Worm (Caenorhabditis elegans): ENCODE data around the gene T23E7.6.

T23E7.6 gene

DNA sequence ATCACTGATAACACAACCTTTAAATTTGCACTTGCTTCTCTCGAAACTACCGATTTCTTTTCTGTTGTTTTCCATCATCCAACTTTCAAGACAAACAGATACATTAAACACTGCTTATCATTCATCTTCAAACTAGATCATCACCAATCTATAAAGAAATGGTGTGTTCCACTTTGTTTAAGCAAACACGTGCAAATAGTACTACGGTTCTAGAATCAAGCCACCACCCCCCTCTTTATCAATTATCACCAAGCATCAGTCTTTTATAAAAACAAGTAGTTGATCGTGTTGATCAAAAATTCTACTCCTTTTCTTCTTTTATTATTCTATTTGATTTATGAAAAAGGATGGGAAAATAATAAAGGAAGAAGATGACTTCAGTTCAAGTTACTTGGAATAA is 46.2 kb downstream of the T23E7.6 start (continued):
- peak; percentile 39 for TF ChIP-seq dmd-6 (GFP tag; IDR thresholded peaks at IDR 0.05)
- TF ChIP-seq mdt-29 (GFP tag; IDR thresholded peaks at IDR 0.05) = no peak
- no peak for TF ChIP-seq fkh-10 (GFP tag; optimal IDR thresholded peaks at IDR 0.05)
- no peak for TF ChIP-seq zfp-3 (GFP tag; conservative IDR thresholded peaks at IDR 0.05)
- no peak for TF ChIP-seq gei-8 (GFP tag; optimal IDR thresholded peaks at IDR 0.05)
- no peak for TF ChIP-seq ceh-82 (tag; optimal IDR thresholded peaks at IDR 0.05)

ce11 chrX:17637528-17637927 is 47.1 kb downstream of the T23E7.6 start:
- no peak for TF ChIP-seq nhr-25 (tag; optimal IDR thresholded peaks at IDR 0.05; ENCODE audit: borderline replicate concordance, insufficient read depth)
- TF ChIP-seq daf-16 (GFP tag; optimal IDR thresholded peaks at IDR 0.05) = no peak
- TF ChIP-seq daf-16 (tag; optimal IDR thresholded peaks at IDR 0.05) = peak; percentile 98
- TF ChIP-seq nhr-28 (tag; optimal IDR thresholded peaks at IDR 0.05) = peak; percentile 17
- no peak for TF ChIP-seq D1046.2 (GFP tag; IDR thresholded peaks at IDR 0.05)
- TF ChIP-seq hlh-11 (tag; optimal IDR thresholded peaks at IDR 0.05) = peak; percentile 31

DNA sequence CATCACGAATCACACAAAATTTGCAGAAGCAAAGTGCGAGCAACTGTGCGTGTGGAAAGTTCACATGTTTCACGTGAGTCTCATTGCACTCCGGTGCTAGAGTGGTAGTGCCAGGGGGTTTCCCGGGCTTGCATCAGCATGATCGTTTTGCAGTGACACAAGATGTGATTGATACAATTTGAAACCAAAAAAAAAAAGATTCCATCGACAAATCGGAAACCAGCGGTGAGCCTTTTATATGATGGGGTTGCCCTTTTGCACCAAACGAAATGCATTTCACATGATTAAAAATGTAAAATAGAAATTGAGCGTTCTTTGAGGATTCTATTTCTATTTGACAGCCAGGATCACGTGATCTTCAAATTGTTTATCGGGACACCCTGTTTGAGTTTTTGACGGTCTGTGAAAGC is 48.3 kb downstream of the T23E7.6 start:
- TF ChIP-seq nhr-77 (tag; optimal IDR thresholded peaks at IDR 0.05) (no peak), fkh-10 (GFP tag; optimal IDR thresholded peaks at IDR 0.05) (no peak), nhr-11 (tag; optimal IDR thresholded peaks at IDR 0.05) (peak; percentile 35), ztf-7 (tag; optimal IDR thresholded peaks at IDR 0.05) (peak; percentile 15), lin-39 (tag; optimal IDR thresholded peaks at IDR 0.05) (no peak), hlh-11 (tag; optimal IDR thresholded peaks at IDR 0.05) (peak; percentile 91), mep-1 (tag; optimal IDR thresholded peaks at IDR 0.05) (peak; percentile 17), mdl-1 (tag; optimal IDR thresholded peaks at IDR 0.05) (peak; percentile 16 to 75), dve-1 (tag; optimal IDR thresholded peaks at IDR 0.05; ENCODE audit: insufficient read depth) (peak; percentile 73), hif-1 (tag; optimal IDR thresholded peaks at IDR 0.05) (peak in 1 of 2 experiments; percentile 69), zag-1 (tag; optimal IDR thresholded peaks at IDR 0.05) (no peak), fos-1 (tag; optimal IDR thresholded peaks at IDR 0.05) (no peak), daf-16 (GFP tag; optimal IDR thresholded peaks at IDR 0.05) (peak in 1 of 2 experiments; percentile 60), daf-16 (tag; optimal IDR thresholded peaks at IDR 0.05) (peak; percentile 79), dpl-1 (GFP tag; optimal IDR thresholded peaks at IDR 0.05) (no peak), nhr-28 (tag; optimal IDR thresholded peaks at IDR 0.05) (peak; percentile 78), Y48G9A.11 (GFP tag; IDR thresholded peaks at IDR 0.05) (no peak), aha-1 (tag) (peak; percentile 95), nhr-10 (tag; optimal IDR thresholded peaks at IDR 0.05) (no peak), gei-8 (GFP tag; optimal IDR thresholded peaks at IDR 0.05) (peak; percentile 68), mxl-3 (GFP tag; optimal IDR thresholded peaks at IDR 0.05) (peak; percentile 1), dmd-6 (GFP tag; IDR thresholded peaks at IDR 0.05) (peak; percentile 96), saeg-2 (GFP tag; IDR thresholded peaks at IDR 0.05) (0 out of 2 replicates have a peak, but pooled peaks have one; percentile 66), nhr-48 (tag; optimal IDR thresholded peaks at IDR 0.05) (peak; percentile 93), pha-4 (GFP tag; IDR thresholded peaks at IDR 0.05) (0 out of 2 replicates have a peak, but pooled peaks have one; percentile 31), pha-4 (tag; optimal IDR thresholded peaks at IDR 0.05) (no peak), mxl-2 (GFP tag; conservative IDR thresholded peaks at IDR 0.05) (peak; percentile 88), tra-1 (GFP tag; IDR thresholded peaks at IDR 0.05) (0 out of 2 replicates have a peak, but pooled peaks have one; percentile 64), ceh-82 (tag; optimal IDR thresholded peaks at IDR 0.05) (no peak), php-3 (GFP tag; IDR thresholded peaks at IDR 0.05) (0 out of 2 replicates have a peak, but pooled peaks have one; percentile 15), nhr-237 (tag; optimal IDR thresholded peaks at IDR 0.05) (no peak), hlh-30 (tag; optimal IDR thresholded peaks at IDR 0.05; ENCODE audit: insufficient read depth) (peak; percentile 81)

DNA sequence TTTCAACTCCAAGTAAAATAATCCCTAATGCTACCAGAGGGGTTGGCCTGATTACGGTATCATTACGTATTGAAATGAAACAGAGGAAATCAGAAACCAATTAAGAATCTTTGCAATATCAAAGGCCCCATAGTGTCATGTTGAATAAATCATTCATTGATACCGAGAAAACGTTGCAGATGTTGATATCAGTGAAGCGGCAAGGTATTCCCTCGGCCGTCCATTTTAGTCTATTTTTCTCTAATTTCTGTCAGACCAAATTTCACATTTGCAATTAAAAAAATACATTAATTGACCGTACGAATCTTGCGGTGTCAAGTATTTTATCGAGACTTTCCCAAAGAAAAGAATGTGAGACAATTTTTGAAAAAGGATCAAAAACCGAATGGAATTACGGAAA is 50.4 kb downstream of the T23E7.6 start:
- TF ChIP-seq nhr-237 (tag; optimal IDR thresholded peaks at IDR 0.05) (no peak), pha-4 (GFP tag; IDR thresholded peaks at IDR 0.05) (no peak), pha-4 (tag; optimal IDR thresholded peaks at IDR 0.05) (no peak), unc-62 (GFP tag; optimal IDR thresholded peaks at IDR 0.05 in 1 of 2) (peak in 1 of 2 experiments; percentile 79), unc-62 (tag; optimal IDR thresholded peaks at IDR 0.05) (no peak), jun-1 (tag; optimal IDR thresholded peaks at IDR 0.05) (no peak), aha-1 (tag) (no peak), dpl-1 (GFP tag; optimal IDR thresholded peaks at IDR 0.05) (no peak), dmd-6 (GFP tag; IDR thresholded peaks at IDR 0.05) (peak; percentile 32; the same call in 1 of the 2 replicates), daf-16 (GFP tag; optimal IDR thresholded peaks at IDR 0.05) (no peak), daf-16 (tag; optimal IDR thresholded peaks at IDR 0.05) (peak; percentile 2), nhr-28 (tag; optimal IDR thresholded peaks at IDR 0.05) (peak; percentile 23)
